Fruit fly (Drosophila melanogaster): ENCODE data around the gene CG9578.

Gene CG9578

DNA sequence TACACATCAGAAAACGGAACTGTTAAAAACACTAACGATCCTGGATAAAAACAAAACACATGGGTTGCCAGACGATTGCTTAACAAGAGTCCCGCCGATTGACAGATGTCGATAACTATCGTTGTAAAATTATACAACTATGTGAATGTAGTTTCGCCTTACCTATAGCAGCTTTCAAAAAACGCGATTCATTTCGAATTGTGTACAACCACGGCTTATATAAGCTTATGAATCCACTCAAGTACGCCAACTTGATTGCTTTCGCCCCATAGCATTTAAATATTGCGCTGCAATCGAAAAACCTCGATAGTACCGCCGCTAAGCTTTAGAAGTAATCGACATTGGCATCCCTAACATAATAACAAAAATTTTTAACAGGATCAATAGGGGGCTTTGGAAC, at the start of gene CG9578, which contains the start of gene CG9581 (continued):
- TF ChIP-seq Ssrp (tag; optimal IDR thresholded peaks at IDR 0.05) (no peak), tup (GFP tag; optimal IDR thresholded peaks at IDR 0.05) (no peak), chm (GFP tag; IDR thresholded peaks at IDR 0.05) (no peak), MBD-R2 (GFP tag; IDR thresholded peaks at IDR 0.05) (peak; percentile 60), sens (GFP tag) (no peak), CG8924 (tag; optimal IDR thresholded peaks at IDR 0.05) (no peak), insv (GFP tag; optimal IDR thresholded peaks at IDR 0.05) (no peak), CG34224 (GFP tag; IDR thresholded peaks at IDR 0.05; ENCODE audit: partially characterized antibody) (peak; percentile 82; the same call in 2 of the 3 replicates), CG8281 (tag; optimal IDR thresholded peaks at IDR 0.05) (no peak), CG9215 (GFP tag; IDR thresholded peaks at IDR 0.05) (0 out of 2 replicates have a peak, but pooled peaks have one; percentile 16), luna (GFP tag; optimal IDR thresholded peaks at IDR 0.05) (no peak), CG14965 (GFP tag; optimal IDR thresholded peaks at IDR 0.05; ENCODE audit: borderline replicate concordance) (no peak), CG11723 (GFP tag; optimal IDR thresholded peaks at IDR 0.05) (no peak), Sox102F (GFP tag; optimal IDR thresholded peaks at IDR 0.05) (no peak), HmgD (GFP tag; optimal IDR thresholded peaks at IDR 0.05) (no peak), Pdp1 (GFP tag; optimal IDR thresholded peaks at IDR 0.05) (peak in 1 of 2 experiments; percentile 95), Dll (GFP tag; IDR thresholded peaks at IDR 0.05; ENCODE audit: partially characterized antibody) (peak; percentile 89), CG42726 (GFP tag; IDR thresholded peaks at IDR 0.05; ENCODE audit: partially characterized antibody) (0 out of 2 replicates have a peak, but pooled peaks have one; percentile 33), pnt (GFP tag; optimal IDR thresholded peaks at IDR 0.05) (no peak), hb (GFP tag; IDR thresholded peaks at IDR 0.05; ENCODE audit: partially characterized antibody) (peak; percentile 71; the same call in 2 of the 3 replicates), pho (GFP tag; optimal IDR thresholded peaks at IDR 0.05) (no peak), CG31441 (GFP tag; IDR thresholded peaks at IDR 0.05) (no peak), CG11456 (GFP tag; IDR thresholded peaks at IDR 0.05) (no peak), pan (optimal IDR thresholded peaks at IDR 0.05) (no peak), pan (GFP tag; optimal IDR thresholded peaks at IDR 0.05 in 1 of 2, IDR thresholded peaks at IDR 0.05 in 1 of 2) (no peak), CG14710 (tag; optimal IDR thresholded peaks at IDR 0.05) (peak; percentile 27), CG4854 (GFP tag; optimal IDR thresholded peaks at IDR 0.05) (no peak), da (GFP tag; optimal IDR thresholded peaks at IDR 0.05) (no peak), kni (GFP tag; optimal IDR thresholded peaks at IDR 0.05) (no peak), ro (GFP tag; IDR thresholded peaks at IDR 0.05) (no peak), CG1529 (GFP tag; optimal IDR thresholded peaks at IDR 0.05) (no peak), CG14860 (GFP tag; IDR thresholded peaks at IDR 0.05; ENCODE audit: partially characterized antibody) (peak; percentile 74), so (GFP tag; IDR thresholded peaks at IDR 0.05) (no peak), z (GFP tag; IDR thresholded peaks at IDR 0.05) (no peak), Sox100B (GFP tag; optimal IDR thresholded peaks at IDR 0.05) (no peak), CG14014 (GFP tag; IDR thresholded peaks at IDR 0.05) (no peak), sc (optimal IDR thresholded peaks at IDR 0.05) (no peak), sc (GFP tag; optimal IDR thresholded peaks at IDR 0.05) (no peak), CG31365 (tag; optimal IDR thresholded peaks at IDR 0.05) (no peak), lola (GFP tag; optimal IDR thresholded peaks at IDR 0.05) (no peak), Atf-2 (GFP tag; optimal IDR thresholded peaks at IDR 0.05) (no peak), fd64A (GFP tag; optimal IDR thresholded peaks at IDR 0.05) (no peak), oc (tag; optimal IDR thresholded peaks at IDR 0.05) (no peak), CG4707 (GFP tag; optimal IDR thresholded peaks at IDR 0.05) (no peak), Sry-δ (GFP tag; optimal IDR thresholded peaks at IDR 0.05) (peak; percentile 82), CG17802 (tag; optimal IDR thresholded peaks at IDR 0.05) (no peak), Ravus (GFP tag; IDR thresholded peaks at IDR 0.05) (no peak), CG10462 (GFP tag; optimal IDR thresholded peaks at IDR 0.05) (no peak), ato (GFP tag; IDR thresholded peaks at IDR 0.05; ENCODE audit: partially characterized antibody) (peak; percentile 53; the same call in 1 of the 2 replicates), dmrt99B (tag; optimal IDR thresholded peaks at IDR 0.05) (no peak), Max (GFP tag; optimal IDR thresholded peaks at IDR 0.05) (no peak)
